Worm (Caenorhabditis elegans): ENCODE measurements around the gene fbxa-208.

DNA sequence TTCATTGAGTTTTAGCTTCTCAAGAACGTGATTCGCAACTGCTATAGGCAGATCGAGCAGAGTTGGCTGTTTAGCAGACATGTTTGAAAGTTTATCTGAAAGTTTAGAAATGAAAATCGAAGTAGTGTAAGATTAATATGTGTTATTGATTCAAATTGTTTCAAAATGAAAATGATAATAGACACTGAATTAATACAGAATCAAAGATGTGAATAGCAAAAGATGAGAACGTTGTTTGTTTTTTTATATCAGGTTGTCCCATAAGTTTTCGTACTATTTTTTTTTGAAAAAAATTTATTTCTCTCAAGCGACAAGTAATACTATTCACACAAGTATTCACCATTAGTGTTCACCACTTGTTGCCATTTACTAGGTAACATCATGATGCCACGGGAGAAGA is 36.5 kb downstream of the fbxa-208 start, which contains the start of gene fbxa-36:
- TF ChIP-seq aly-2 (tag; optimal IDR thresholded peaks at IDR 0.05) (no peak), ceh-82 (tag; optimal IDR thresholded peaks at IDR 0.05) (no peak), snpc-4 (tag; optimal IDR thresholded peaks at IDR 0.05) (no peak), unc-39 (tag; optimal IDR thresholded peaks at IDR 0.05) (no peak), nhr-6 (tag; optimal IDR thresholded peaks at IDR 0.05) (no peak), lin-13 (GFP tag; optimal IDR thresholded peaks at IDR 0.05) (no peak), blmp-1 (tag; optimal IDR thresholded peaks at IDR 0.05; ENCODE audit: insufficient read depth) (no peak), mdl-1 (tag; optimal IDR thresholded peaks at IDR 0.05) (no peak)
